Fruit fly (Drosophila melanogaster): ENCODE data around the gene CG1628.

CG1628 gene

DNA sequence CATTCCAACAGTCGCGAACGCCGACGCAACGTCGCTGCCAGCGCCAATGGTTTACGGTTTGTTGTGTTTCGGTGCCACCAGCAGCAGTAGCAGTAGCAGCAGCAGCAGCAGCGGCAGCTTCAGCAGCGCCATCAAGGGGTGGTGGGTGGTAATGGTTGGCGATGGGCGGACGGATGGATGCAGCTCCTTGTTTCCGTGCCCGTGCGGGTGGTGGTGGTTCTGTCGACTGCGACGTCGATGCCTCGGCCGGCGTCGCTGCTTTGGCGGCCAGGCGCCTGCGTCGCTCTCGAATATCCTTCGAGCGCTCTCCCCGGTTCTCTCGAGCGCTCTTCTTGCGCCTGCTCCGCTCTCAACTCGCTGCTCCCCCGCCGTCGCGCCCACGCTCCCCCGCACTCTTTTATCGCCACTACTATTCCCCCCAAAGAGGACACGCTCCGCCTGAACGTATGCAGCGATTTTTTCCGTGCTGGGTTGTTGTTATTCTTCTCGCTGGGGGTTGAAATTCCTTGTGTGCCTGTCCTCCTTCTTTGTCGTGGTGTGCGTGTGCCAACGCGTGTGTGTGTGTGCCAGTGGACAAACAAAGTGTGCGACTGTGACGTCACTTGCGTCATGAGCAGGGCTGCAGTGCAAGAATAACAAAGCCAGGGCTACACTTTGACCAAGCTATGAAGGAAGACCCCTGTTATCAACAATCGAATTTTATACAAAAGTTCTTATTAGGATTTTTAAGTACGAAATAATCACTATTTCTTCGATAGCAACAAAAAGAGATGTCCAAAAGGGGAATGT is 18.9 kb upstream of the CG1628 start:
- TF ChIP-seq Eip78C (GFP tag) (peak; percentile 15), net (GFP tag; optimal IDR thresholded peaks at IDR 0.05) (no peak), Met (GFP tag; optimal IDR thresholded peaks at IDR 0.05) (no peak)

DNA sequence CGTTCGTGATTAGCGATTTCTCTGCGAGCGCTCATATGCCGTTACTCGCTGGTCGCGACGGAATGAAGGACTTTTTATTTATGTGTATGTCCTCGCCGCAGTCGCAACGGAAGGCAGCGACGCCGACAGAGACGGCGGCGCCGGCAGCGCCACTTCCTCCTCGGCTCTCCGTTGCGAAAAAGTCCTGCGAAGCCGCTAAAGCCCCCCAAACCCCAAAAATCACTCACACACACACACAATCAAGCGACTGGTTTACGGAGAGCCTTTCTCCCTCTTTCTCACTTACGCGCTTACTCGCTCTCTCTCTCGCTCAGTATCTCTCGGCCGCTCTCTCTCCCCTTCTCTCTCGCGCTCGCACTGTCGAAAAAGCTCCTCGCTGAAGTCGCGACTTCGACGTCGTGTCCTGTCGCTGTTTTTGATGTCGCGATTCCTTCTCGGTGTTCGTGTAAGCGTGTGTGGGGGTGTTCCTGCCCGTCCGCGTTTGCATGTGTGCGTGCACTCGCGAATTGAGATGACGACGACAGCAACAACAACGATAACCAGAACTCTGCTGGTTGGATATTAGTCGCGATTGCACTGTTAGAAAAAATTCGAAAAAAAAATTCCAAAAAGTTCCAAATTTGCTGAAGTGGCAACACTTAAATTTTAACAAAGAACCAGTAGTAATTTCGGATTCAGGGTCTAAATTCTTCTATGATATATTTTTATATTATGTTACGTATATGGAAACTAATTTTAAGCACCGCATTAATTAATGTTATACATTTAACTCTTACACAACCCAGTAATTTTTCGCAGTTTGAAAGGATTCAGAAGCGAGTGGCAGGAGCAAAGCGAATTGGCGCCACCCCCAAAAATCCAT is 17.9 kb upstream of the CG1628 start, which contains the start of gene CG43347:
TSS of gene CG43347 (minus strand) at position 47 of the 862 bp plus-strand sequence.
- TF ChIP-seq Hr39 (GFP tag; optimal IDR thresholded peaks at IDR 0.05): no peak
- TF ChIP-seq CG8319 (GFP tag; optimal IDR thresholded peaks at IDR 0.05): no peak
- TF ChIP-seq topi (GFP tag; optimal IDR thresholded peaks at IDR 0.05): peak; percentile 41
- TF ChIP-seq CG11294 (GFP tag; IDR thresholded peaks at IDR 0.05): no peak
- peak; percentile 37 for TF ChIP-seq CG3032 (tag; optimal IDR thresholded peaks at IDR 0.05)
- TF ChIP-seq dsx (GFP tag; optimal IDR thresholded peaks at IDR 0.05; ENCODE audit: poor library complexity, severe bottlenecking): peak; percentile 41
- no peak for TF ChIP-seq Lpt (GFP tag; optimal IDR thresholded peaks at IDR 0.05)
- TF ChIP-seq fd85E (GFP tag; optimal IDR thresholded peaks at IDR 0.05): no peak
- peak; percentile 58 for TF ChIP-seq Ets96B (tag; optimal IDR thresholded peaks at IDR 0.05)
- no peak for TF ChIP-seq Gug (GFP tag; IDR thresholded peaks at IDR 0.05)
- TF ChIP-seq Blimp-1 (GFP tag; optimal IDR thresholded peaks at IDR 0.05): no peak
- TF ChIP-seq achi (GFP tag; optimal IDR thresholded peaks at IDR 0.05): peak; percentile 43
- peak; percentile 42 for TF ChIP-seq Met (GFP tag; optimal IDR thresholded peaks at IDR 0.05)
- TF ChIP-seq Eip75B (GFP tag; optimal IDR thresholded peaks at IDR 0.05): peak; percentile 18
- TF ChIP-seq CG34406 (GFP tag; optimal IDR thresholded peaks at IDR 0.05): peak; percentile 27
- peak; percentile 45 for TF ChIP-seq CG6808 (GFP tag; optimal IDR thresholded peaks at IDR 0.05)
- TF ChIP-seq CG7368 (GFP tag; optimal IDR thresholded peaks at IDR 0.05): no peak
- peak; percentile 19 for TF ChIP-seq CG16779 (tag; optimal IDR thresholded peaks at IDR 0.05)
- TF ChIP-seq fd59A (GFP tag; optimal IDR thresholded peaks at IDR 0.05): peak; percentile 18
- TF ChIP-seq Sox14 (GFP tag; optimal IDR thresholded peaks at IDR 0.05): peak; percentile 13
- no peak for TF ChIP-seq dac (GFP tag; optimal IDR thresholded peaks at IDR 0.05)
- TF ChIP-seq eg (GFP tag; IDR thresholded peaks at IDR 0.05): 0 out of 3 replicates have a peak, but pooled peaks have one; percentile 31
- no peak for TF ChIP-seq Hr38 (GFP tag; optimal IDR thresholded peaks at IDR 0.05)
- peak; percentile 61 for TF ChIP-seq CG32006 (GFP tag; optimal IDR thresholded peaks at IDR 0.05)
- TF ChIP-seq Ets21C (GFP tag; optimal IDR thresholded peaks at IDR 0.05): no peak
- no peak for TF ChIP-seq CG6854 (GFP tag; optimal IDR thresholded peaks at IDR 0.05)
- TF ChIP-seq Sox15 (GFP tag; optimal IDR thresholded peaks at IDR 0.05): no peak
- TF ChIP-seq spab (GFP tag; optimal IDR thresholded peaks at IDR 0.05): peak; percentile 45
- TF ChIP-seq Sox102F (GFP tag; optimal IDR thresholded peaks at IDR 0.05): peak; percentile 3
- TF ChIP-seq lz (GFP tag; optimal IDR thresholded peaks at IDR 0.05): peak; percentile 23
- TF ChIP-seq CG8119 (GFP tag; IDR thresholded peaks at IDR 0.05): peak; percentile 51
- TF ChIP-seq OdsH (GFP tag; optimal IDR thresholded peaks at IDR 0.05): peak; percentile 44
- peak; percentile 80 for TF ChIP-seq Eip78C (GFP tag)
- TF ChIP-seq CG6163 (GFP tag; IDR thresholded peaks at IDR 0.05): peak; percentile 51; the same call in 1 of the 3 replicates
- peak; percentile 40 for TF ChIP-seq Smox (GFP tag; optimal IDR thresholded peaks at IDR 0.05)
- TF ChIP-seq CG31627 (GFP tag; optimal IDR thresholded peaks at IDR 0.05): no peak
- TF ChIP-seq esn (GFP tag; optimal IDR thresholded peaks at IDR 0.05): peak; percentile 31
- peak; percentile 28 for TF ChIP-seq pdm3 (GFP tag; optimal IDR thresholded peaks at IDR 0.05)
- peak; percentile 65 for TF ChIP-seq svp (GFP tag)
- TF ChIP-seq CG8632 (GFP tag; optimal IDR thresholded peaks at IDR 0.05): peak; percentile 29
- TF ChIP-seq CG11762 (GFP tag; optimal IDR thresholded peaks at IDR 0.05; ENCODE audit: insufficient read depth): no peak
- peak in 1 of 2 experiments; percentile 17 for TF ChIP-seq salr (GFP tag; optimal IDR thresholded peaks at IDR 0.05)
- TF ChIP-seq vri (GFP tag; optimal IDR thresholded peaks at IDR 0.05): no peak
- TF ChIP-seq Eip93F (GFP tag; optimal IDR thresholded peaks at IDR 0.05): no peak
- peak; percentile 26 for TF ChIP-seq Hr4 (GFP tag; optimal IDR thresholded peaks at IDR 0.05)
